Worm (Caenorhabditis elegans): ENCODE results near the gene bec-1.

DNA sequence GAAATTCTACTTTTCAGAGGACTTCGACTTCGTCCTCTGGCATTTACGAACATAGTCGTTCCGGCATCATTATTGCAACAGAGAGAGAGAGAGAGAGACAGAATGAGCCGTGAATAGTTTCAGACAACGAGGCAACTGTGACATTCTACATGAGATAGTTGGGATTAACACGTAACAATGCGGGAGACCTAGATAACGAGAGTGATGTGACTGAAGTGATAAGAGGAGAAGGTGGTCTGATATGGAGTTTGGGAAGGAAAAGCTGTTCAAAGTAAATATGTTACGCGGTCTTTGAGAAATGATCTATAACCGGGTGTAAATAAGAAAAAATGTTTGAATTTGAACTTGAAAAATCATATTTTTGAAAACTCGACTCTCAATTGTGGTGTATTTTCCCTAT lies 4.8 kb downstream of the bec-1 start:
- TF ChIP-seq nhr-85 (tag) (no peak), efl-1 (optimal IDR thresholded peaks at IDR 0.05) (no peak), efl-1 (GFP tag; optimal IDR thresholded peaks at IDR 0.05 in 1 of 2) (no peak), egl-13 (tag; optimal IDR thresholded peaks at IDR 0.05) (no peak)
